Fruit fly (Drosophila melanogaster) whole organism, embryonic: ENCODE results near the gene CG34160.
A peak's percentile ranks its signal among the peaks of the same experiment; 100 is the strongest.

ENCODE experiments used
- Aef1 ChIP-seq: fragments of 200-800 bp; sonication (Bioruptor generic); IDR thresholded peaks from 3 replicates; pipeline ENCODE4 v1.3.6; 2022; ENCODE audit warnings: missing biosample characterization, missing genetic modification characterization
- Antp ChIP-seq: fragments of 200-800 bp; sonication (Bioruptor generic); optimal IDR thresholded peaks from 3 replicates; lab custom pipeline; 2016; ENCODE audit warnings: missing biosample characterization, missing genetic modification characterization
- CG10654 ChIP-seq: fragments of 200-800 bp; sonication (Bioruptor generic); optimal IDR thresholded peaks from 2 replicates; lab custom pipeline; 2016; ENCODE audit warnings: missing biosample characterization, missing genetic modification characterization
- CG11085 ChIP-seq: fragments of 200-800 bp; sonication (Bioruptor generic); IDR thresholded peaks from 2 replicates; pipeline ENCODE4 v1.3.6; 2022; ENCODE audit warnings: missing biosample characterization, missing genetic modification characterization
- CG11560 ChIP-seq: fragments of 200-800 bp; sonication (Bioruptor generic); IDR thresholded peaks from 3 replicates; pipeline ENCODE4 v1.3.6; 2022; ENCODE audit warnings: missing biosample characterization, missing genetic modification characterization
- CG12071 ChIP-seq: fragments of 200-800 bp; sonication (Bioruptor generic); optimal IDR thresholded peaks from 3 replicates; lab custom pipeline; 2018; ENCODE audit warnings: missing biosample characterization, mild to moderate bottlenecking, missing genetic modification characterization
- CG12391 ChIP-seq: fragments of 200-800 bp; sonication (Bioruptor generic); optimal IDR thresholded peaks from 3 replicates; lab custom pipeline; 2018; ENCODE audit warnings: missing biosample characterization, mild to moderate bottlenecking, missing genetic modification characterization, moderate library complexity
- CG12769 ChIP-seq: fragments of 200-800 bp; sonication (Bioruptor generic); optimal IDR thresholded peaks from 2 replicates; lab custom pipeline; 2019; ENCODE audit warnings: missing biosample characterization, mild to moderate bottlenecking, missing genetic modification characterization, moderate library complexity
- CG13775 ChIP-seq: fragments of 200-800 bp; sonication (Bioruptor generic); optimal IDR thresholded peaks from 3 replicates; lab custom pipeline; 2017; ENCODE audit warnings: missing biosample characterization, mild to moderate bottlenecking, missing genetic modification characterization
- CG14667 ChIP-seq: fragments of 200-800 bp; sonication (Bioruptor generic); IDR thresholded peaks from 2 replicates; pipeline ENCODE4 v1.3.6; 2022; ENCODE audit warnings: missing biosample characterization, missing genetic modification characterization
- CG1529 ChIP-seq: fragments of 200-800 bp; sonication (Bioruptor generic); optimal IDR thresholded peaks from 3 replicates; lab custom pipeline; 2018; ENCODE audit warnings: missing biosample characterization, missing genetic modification characterization
- CG15601 ChIP-seq: fragments of 200-800 bp; sonication (Bioruptor generic); optimal IDR thresholded peaks from 3 replicates; lab custom pipeline; 2019; ENCODE audit warnings: missing biosample characterization, mild to moderate bottlenecking, missing genetic modification characterization, moderate library complexity
- CG1647 ChIP-seq: fragments of 200-800 bp; sonication (Bioruptor generic); optimal IDR thresholded peaks from 3 replicates; lab custom pipeline; 2016; ENCODE audit warnings: missing biosample characterization, missing genetic modification characterization
- CG17568 ChIP-seq: fragments of 200-800 bp; sonication (Bioruptor generic); optimal IDR thresholded peaks from 2 replicates; lab custom pipeline; 2018; ENCODE audit warnings: missing biosample characterization, mild to moderate bottlenecking, missing genetic modification characterization, moderate library complexity
- CG18262 ChIP-seq: fragments of 200-800 bp; optimal IDR thresholded peaks from 3 replicates; lab custom pipeline; 2019; ENCODE audit warnings: missing biosample characterization, mild to moderate bottlenecking, missing genetic modification characterization, moderate library complexity
- CG18619 ChIP-seq: fragments of 200-800 bp; sonication (Bioruptor generic); optimal IDR thresholded peaks from 3 replicates; lab custom pipeline; 2017; ENCODE audit warnings: missing biosample characterization, mild to moderate bottlenecking, missing genetic modification characterization
- CG34376 ChIP-seq: fragments of 200-800 bp; sonication (Bioruptor generic); optimal IDR thresholded peaks from 2 replicates; lab custom pipeline; 2018; ENCODE audit warnings: missing biosample characterization, mild to moderate bottlenecking, missing genetic modification characterization
- CG3847 ChIP-seq: fragments of 200-800 bp; sonication (Bioruptor generic); IDR thresholded peaks from 2 replicates; pipeline ENCODE4 v1.3.6; 2022; ENCODE audit warnings: missing biosample characterization, missing genetic modification characterization
- CG6765 ChIP-seq: fragments of 200-800 bp; sonication (Bioruptor generic); optimal IDR thresholded peaks from 3 replicates; lab custom pipeline; 2017; ENCODE audit warnings: missing biosample characterization, mild to moderate bottlenecking, missing genetic modification characterization
- CG6813 ChIP-seq: fragments of 200-800 bp; sonication (Bioruptor generic); optimal IDR thresholded peaks from 2 replicates; lab custom pipeline; 2017; ENCODE audit warnings: missing biosample characterization, missing genetic modification characterization, mild to moderate bottlenecking, moderate library complexity, missing genetic modification reagents
- CG6854 ChIP-seq: fragments of 200-800 bp; sonication (Bioruptor generic); optimal IDR thresholded peaks from 3 replicates; lab custom pipeline; 2017; ENCODE audit warnings: missing biosample characterization, mild to moderate bottlenecking, missing genetic modification characterization
- CG7987 ChIP-seq: fragments of 200-800 bp; sonication (Bioruptor generic); optimal IDR thresholded peaks from 2 replicates; lab custom pipeline; 2018; ENCODE audit warnings: missing biosample characterization, mild to moderate bottlenecking, missing genetic modification characterization, moderate library complexity
- CG9727 ChIP-seq: fragments of 200-800 bp; sonication (Bioruptor generic); optimal IDR thresholded peaks from 3 replicates; lab custom pipeline; 2017; ENCODE audit warnings: missing biosample characterization, mild to moderate bottlenecking, missing genetic modification characterization
- Camta ChIP-seq: fragments of 200-800 bp; sonication (Bioruptor generic); optimal IDR thresholded peaks from 2 replicates; lab custom pipeline; 2016; ENCODE audit warnings: missing biosample characterization, missing genetic modification characterization
- D19B ChIP-seq: fragments of 200-800 bp; sonication (Bioruptor generic); optimal IDR thresholded peaks from 2 replicates; lab custom pipeline; 2017; ENCODE audit warnings: missing biosample characterization, mild to moderate bottlenecking, missing genetic modification characterization
- Dad ChIP-seq: fragments of 200-800 bp; sonication (Bioruptor generic); optimal IDR thresholded peaks from 3 replicates; lab custom pipeline; 2016; ENCODE audit warnings: missing biosample characterization, missing genetic modification characterization
- Dek ChIP-seq: fragments of 200-800 bp; sonication (Bioruptor generic); optimal IDR thresholded peaks from 3 replicates; lab custom pipeline; 2019; ENCODE audit warnings: missing biosample characterization, mild to moderate bottlenecking, missing genetic modification characterization, moderate library complexity
- E2f1 ChIP-seq: fragments of 200-800 bp; sonication (Bioruptor generic); IDR thresholded peaks from 2 replicates; pipeline ENCODE4 v1.3.6; 2022; ENCODE audit warnings: missing biosample characterization, missing genetic modification characterization
- Fer2 ChIP-seq: fragments of 200-800 bp; sonication (Bioruptor generic); optimal IDR thresholded peaks from 2 replicates; lab custom pipeline; 2018; ENCODE audit warnings: missing biosample characterization, mild to moderate bottlenecking, missing genetic modification characterization, moderate library complexity
- HLH54F ChIP-seq: fragments of 200-800 bp; sonication (Bioruptor generic); optimal IDR thresholded peaks from 3 replicates; lab custom pipeline; 2016; ENCODE audit warnings: missing biosample characterization, missing genetic modification characterization
- Max ChIP-seq: fragments of 200-800 bp; sonication (Bioruptor generic); optimal IDR thresholded peaks from 2 replicates; lab custom pipeline; 2016; ENCODE audit warnings: missing biosample characterization, mild to moderate bottlenecking, missing genetic modification characterization
- Oli ChIP-seq: fragments of 200-800 bp; sonication (Bioruptor generic); optimal IDR thresholded peaks from 2 replicates; lab custom pipeline; 2018; ENCODE audit warnings: missing biosample characterization, mild to moderate bottlenecking, missing genetic modification characterization, moderate library complexity
- Ravus ChIP-seq: fragments of 200-800 bp; sonication (Bioruptor generic); IDR thresholded peaks from 2 replicates; pipeline ENCODE4 v1.3.6; 2022; ENCODE audit warnings: missing biosample characterization, missing genetic modification characterization
- Ssrp ChIP-seq: fragments of 200-800 bp; sonication (Bioruptor generic); optimal IDR thresholded peaks from 2 replicates; lab custom pipeline; 2018; ENCODE audit warnings: missing biosample characterization, mild to moderate bottlenecking, missing genetic modification characterization, moderate library complexity
- TFAM ChIP-seq: fragments of 200-800 bp; sonication (Bioruptor generic); optimal IDR thresholded peaks from 2 replicates; lab custom pipeline; 2017; ENCODE audit warnings: missing biosample characterization, missing genetic modification characterization, inconsistent platforms
- Xbp1 ChIP-seq: fragments of 200-800 bp; sonication (Bioruptor generic); optimal IDR thresholded peaks from 3 replicates; lab custom pipeline; 2016; ENCODE audit warnings: missing biosample characterization, mild to moderate bottlenecking, missing genetic modification characterization
- Xrp1 ChIP-seq: fragments of 200-800 bp; sonication (Bioruptor generic); IDR thresholded peaks from 2 replicates; pipeline ENCODE4 v1.3.6; 2022; ENCODE audit warnings: missing biosample characterization, missing genetic modification characterization
- bab2 ChIP-seq: fragments of 200-800 bp; sonication (Bioruptor generic); optimal IDR thresholded peaks from 2 replicates; lab custom pipeline; 2016; ENCODE audit warnings: missing biosample characterization, missing genetic modification characterization
- cad ChIP-seq: fragments of >200 bp; optimal IDR thresholded peaks from 2 replicates; lab custom pipeline; 2017; ENCODE audit warnings: missing biosample characterization, missing genetic modification characterization
- caup ChIP-seq: fragments of 200-800 bp; sonication (Bioruptor generic); optimal IDR thresholded peaks from 3 replicates; lab custom pipeline; 2017; ENCODE audit warnings: missing biosample characterization, mild to moderate bottlenecking, missing genetic modification characterization, moderate library complexity; ENCODE audit not compliant: severe bottlenecking
- exex ChIP-seq: fragments of 200-800 bp; sonication (Bioruptor generic); optimal IDR thresholded peaks from 4 replicates; lab custom pipeline; 2018; ENCODE audit warnings: missing biosample characterization, mild to moderate bottlenecking, missing genetic modification characterization, moderate library complexity
- gcm ChIP-seq: fragments of 200-800 bp; sonication (Bioruptor generic); optimal IDR thresholded peaks from 2 replicates; lab custom pipeline; 2019; ENCODE audit warnings: missing biosample characterization, mild to moderate bottlenecking, missing genetic modification characterization, moderate library complexity
- gt ChIP-seq: fragments of 200-800 bp; sonication (Bioruptor generic); IDR thresholded peaks from 2 replicates; pipeline ENCODE4 v1.3.6; 2022; ENCODE audit warnings: missing biosample characterization, missing genetic modification characterization
- mirr ChIP-seq: fragments of 200-800 bp; sonication (Bioruptor generic); optimal IDR thresholded peaks from 3 replicates; lab custom pipeline; 2018; ENCODE audit warnings: missing biosample characterization, mild to moderate bottlenecking, missing genetic modification characterization
- nau ChIP-seq: fragments of 200-800 bp; sonication (Bioruptor generic); optimal IDR thresholded peaks from 3 replicates; lab custom pipeline; 2017; ENCODE audit warnings: missing biosample characterization, mild to moderate bottlenecking, missing genetic modification characterization, missing genetic modification reagents
- pan ChIP-seq, 4 experiments: fragments of >200 bp in 3 of 4; fragments of 200-800 bp in 1 of 4; sonication (Bioruptor generic) in 1 of 4; optimal IDR thresholded peaks in 3 of 4; IDR thresholded peaks in 1 of 4; 2 replicates each; pipeline versions ENCODE4 v1.3.6 to Lab custom; 2017 to 2022; ENCODE audit warnings: missing biosample characterization in 2 of 4, missing genetic modification characterization in 2 of 4, mixed read lengths in 1 of 4
- sens ChIP-seq: fragments of 200-800 bp; sonication (Bioruptor generic); peaks from one replicate; lab custom pipeline; 2016; ENCODE audit warnings: missing biosample characterization, missing genetic modification characterization
- sug ChIP-seq: fragments of 200-800 bp; optimal IDR thresholded peaks from 2 replicates; lab custom pipeline; 2019; ENCODE audit warnings: missing biosample characterization, mild to moderate bottlenecking, missing genetic modification characterization, moderate library complexity
- twi ChIP-seq: fragments of 200-800 bp; optimal IDR thresholded peaks from 2 replicates; lab custom pipeline; 2019; ENCODE audit warnings: missing biosample characterization, mild to moderate bottlenecking, missing genetic modification characterization, moderate library complexity
- yki ChIP-seq: fragments of >200 bp; optimal IDR thresholded peaks from 3 replicates; lab custom pipeline; 2018
- z ChIP-seq: fragments of 200-800 bp; sonication (Bioruptor generic); IDR thresholded peaks from 3 replicates; pipeline ENCODE4 v1.3.6; 2022; ENCODE audit warnings: missing biosample characterization, missing genetic modification characterization

Gene CG34160

DNA sequence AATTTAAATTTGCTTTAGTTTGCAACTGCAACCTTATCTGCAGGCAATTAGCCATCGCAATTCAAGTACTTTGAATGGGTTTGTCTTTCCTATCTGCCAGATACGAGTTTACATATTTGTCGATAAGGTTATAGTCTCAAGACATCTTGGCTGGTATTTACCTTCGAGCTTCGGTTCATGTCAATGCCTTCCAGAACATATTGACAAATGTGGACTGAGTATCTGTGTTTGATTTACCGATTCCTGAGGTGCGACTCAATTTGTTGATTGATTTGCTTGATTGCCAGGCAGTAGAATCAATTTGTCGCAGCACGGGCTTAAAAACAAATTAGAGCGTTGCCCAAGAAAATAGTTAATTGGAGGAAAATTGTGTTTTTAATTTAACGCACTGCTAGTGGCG, 26.7 kb upstream of the CG34160 start (continued):
- peak; percentile 73 for TF ChIP-seq CG7987 (GFP tag; lab: Kevin White, UChicago)
- TF ChIP-seq CG18619 (GFP tag; lab: Kevin White, UChicago): peak; percentile 10
- peak; percentile 65 for TF ChIP-seq CG9727 (GFP tag; lab: Kevin White, UChicago)
- TF ChIP-seq CG12769: peak; percentile 0
- TF ChIP-seq E2f1 (GFP tag; lab: Robert Waterston, UW): peak; percentile 16; the same call in 1 of the 2 replicates
- TF ChIP-seq CG10654 (GFP tag; lab: Kevin White, UChicago): no peak
- TF ChIP-seq sug: peak; percentile 14
- TF ChIP-seq CG6854 (GFP tag; lab: Kevin White, UChicago): no peak
- TF ChIP-seq yki: no peak
- TF ChIP-seq D19B (GFP tag; lab: Kevin White, UChicago): no peak
- no peak for TF ChIP-seq Ssrp (tag; lab: Kevin White, UChicago)
- TF ChIP-seq nau (GFP tag; lab: Kevin White, UChicago): peak; percentile 41
- peak; percentile 36 for TF ChIP-seq exex
- peak; percentile 17 for TF ChIP-seq bab2 (GFP tag; lab: Kevin White, UChicago)
- TF ChIP-seq Max (GFP tag; lab: Kevin White, UChicago): no peak
- TF ChIP-seq mirr (GFP tag; lab: Kevin White, UChicago): peak; percentile 72
- no peak for TF ChIP-seq CG11085 (GFP tag; lab: Robert Waterston, UW)
- peak; percentile 5 for TF ChIP-seq CG12391
- peak; percentile 25 for TF ChIP-seq CG1529 (GFP tag; lab: Kevin White, UChicago)
- TF ChIP-seq Fer2 (tag; lab: Kevin White, UChicago): no peak
- no peak for TF ChIP-seq Dad
- no peak for TF ChIP-seq Dek (tag; lab: Kevin White, UChicago)
- TF ChIP-seq CG6813: peak; percentile 65
- no peak for TF ChIP-seq Oli (tag; lab: Kevin White, UChicago)
- 0 out of 3 replicates have a peak, but pooled peaks have one; percentile 39 for TF ChIP-seq z (GFP tag; lab: Robert Waterston, UW)
- TF ChIP-seq Xbp1: no peak
- peak; percentile 69 for TF ChIP-seq CG15601 (tag; lab: Kevin White, UChicago)
- TF ChIP-seq HLH54F: no peak
- TF ChIP-seq gcm (GFP tag; lab: Kevin White, UChicago): peak; percentile 21
- TF ChIP-seq CG17568 (GFP tag; lab: Kevin White, UChicago): peak; percentile 56
- no peak for TF ChIP-seq cad (GFP tag; lab: Kevin White, UChicago)
- TF ChIP-seq CG13775 (GFP tag; lab: Kevin White, UChicago): peak; percentile 4
- TF ChIP-seq gt (GFP tag; lab: Robert Waterston, UW): no peak
- TF ChIP-seq CG6765: no peak
- TF ChIP-seq CG1647: no peak
- peak; percentile 84 for TF ChIP-seq sens
- TF ChIP-seq twi: peak; percentile 27
- TF ChIP-seq CG3847 (GFP tag; lab: Robert Waterston, UW): 0 out of 2 replicates have a peak, but pooled peaks have one; percentile 17
- no peak for TF ChIP-seq CG34376 (GFP tag; lab: Kevin White, UChicago)
- TF ChIP-seq TFAM (GFP tag; lab: Kevin White, UChicago): no peak
- no peak for TF ChIP-seq Ravus (GFP tag; lab: Robert Waterston, UW)
- TF ChIP-seq caup (GFP tag; lab: Kevin White, UChicago): peak; percentile 75
- TF ChIP-seq Xrp1 (GFP tag; lab: Robert Waterston, UW): peak; percentile 79
- TF ChIP-seq Aef1 (GFP tag; lab: Robert Waterston, UW): no peak
- TF ChIP-seq pan (optimal IDR thresholded peaks at IDR 0.05; lab: Kevin White, UChicago): no peak
- TF ChIP-seq pan (GFP tag; optimal IDR thresholded peaks at IDR 0.05 in 1 of 2, IDR thresholded peaks at IDR 0.05 in 1 of 2): peak in 1 of 2 experiments; percentile 11
- TF ChIP-seq CG18262 (tag; lab: Kevin White, UChicago): peak; percentile 33
- no peak for TF ChIP-seq Antp (GFP tag; lab: Kevin White, UChicago)
- TF ChIP-seq CG14667 (GFP tag; lab: Robert Waterston, UW): no peak
- no peak for TF ChIP-seq CG11560 (tag; lab: Robert Waterston, UW)
- peak; percentile 45 for TF ChIP-seq CG12071 (GFP tag; lab: Kevin White, UChicago)
- TF ChIP-seq Camta (GFP tag; lab: Kevin White, UChicago): peak; percentile 28
